Fruit fly (Drosophila melanogaster): ENCODE measurements around the gene ENGase.

The ENGase gene

dm6 chrX:17423310-17423945, at the start of gene ENGase:
TSS of gene ENGase (plus strand) at chrX:17423591.
- no peak for TF ChIP-seq CG17801 (GFP tag; optimal IDR thresholded peaks at IDR 0.05; ENCODE audit: partially characterized antibody)

dm6 chrX:17379430-17379829, 44.0 kb upstream of the ENGase start:
- no peak for TF ChIP-seq CG17801 (GFP tag; optimal IDR thresholded peaks at IDR 0.05; ENCODE audit: partially characterized antibody)

dm6 chrX:17382995-17383394, 40.4 kb upstream of the ENGase start:
- TF ChIP-seq CG17801 (GFP tag; optimal IDR thresholded peaks at IDR 0.05; ENCODE audit: partially characterized antibody): no peak

- no peak for TF ChIP-seq CG17801 (GFP tag; optimal IDR thresholded peaks at IDR 0.05; ENCODE audit: partially characterized antibody)
Observed at dm6 chrX:17397103-17397711, 26.2 kb upstream of the ENGase start, which contains the start of gene B-H1. TSS of gene B-H1 (plus strand) at chrX:17397478.

dm6 chrX:17398215-17398614, 25.2 kb upstream of the ENGase start:
- TF ChIP-seq CG17801 (GFP tag; optimal IDR thresholded peaks at IDR 0.05; ENCODE audit: partially characterized antibody): no peak

- TF ChIP-seq CG17801 (GFP tag; optimal IDR thresholded peaks at IDR 0.05; ENCODE audit: partially characterized antibody): no peak
Observed at dm6 chrX:17404883-17405282, 18.5 kb upstream of the ENGase start.

- TF ChIP-seq CG17801 (GFP tag; optimal IDR thresholded peaks at IDR 0.05; ENCODE audit: partially characterized antibody): no peak
Observed at dm6 chrX:17407737-17408136, 15.7 kb upstream of the ENGase start.

- no peak for TF ChIP-seq CG17801 (GFP tag; optimal IDR thresholded peaks at IDR 0.05; ENCODE audit: partially characterized antibody)
Observed at dm6 chrX:17421987-17422386, 1.4 kb upstream of the ENGase start, which contains the start of gene CG8611. TSS of gene CG8611 (minus strand) at chrX:17422145.

- no peak for TF ChIP-seq CG17801 (GFP tag; optimal IDR thresholded peaks at IDR 0.05; ENCODE audit: partially characterized antibody)
Observed at dm6 chrX:17424383-17424782, 992 bp downstream of the ENGase start.

dm6 chrX:17443880-17444279, 20.5 kb downstream of the ENGase start, which contains the start of the genes CG12994 and CG46464:
TSS of gene CG12994 (minus strand) at chrX:17443994.
TSS of gene CG46464 (minus strand) at chrX:17443994.
- no peak for TF ChIP-seq CG17801 (GFP tag; optimal IDR thresholded peaks at IDR 0.05; ENCODE audit: partially characterized antibody)

dm6 chrX:17448674-17449073, 25.3 kb downstream of the ENGase start, which contains the start of gene p-cup:
TSS of gene p-cup (minus strand) at chrX:17448774.
- TF ChIP-seq CG17801 (GFP tag; optimal IDR thresholded peaks at IDR 0.05; ENCODE audit: partially characterized antibody): no peak

- no peak for TF ChIP-seq CG17801 (GFP tag; optimal IDR thresholded peaks at IDR 0.05; ENCODE audit: partially characterized antibody)
Observed at dm6 chrX:17452443-17452842, 29.1 kb downstream of the ENGase start, which contains the start of gene CG8568. TSS of gene CG8568 (minus strand) at chrX:17452543.

- TF ChIP-seq CG17801 (GFP tag; optimal IDR thresholded peaks at IDR 0.05; ENCODE audit: partially characterized antibody): no peak
Observed at dm6 chrX:17455829-17456460, 32.6 kb downstream of the ENGase start.

- TF ChIP-seq CG17801 (GFP tag; optimal IDR thresholded peaks at IDR 0.05; ENCODE audit: partially characterized antibody): no peak
Observed at dm6 chrX:17465523-17465922, 42.1 kb downstream of the ENGase start.

- TF ChIP-seq CG17801 (GFP tag; optimal IDR thresholded peaks at IDR 0.05; ENCODE audit: partially characterized antibody): no peak
Observed at dm6 chrX:17471584-17471983, 48.2 kb downstream of the ENGase start.

dm6 chrX:17472467-17472866, 49.1 kb downstream of the ENGase start:
- no peak for TF ChIP-seq CG17801 (GFP tag; optimal IDR thresholded peaks at IDR 0.05; ENCODE audit: partially characterized antibody)
